Worm (Caenorhabditis elegans) whole organism, young adult: ENCODE data around the gene paml-1.

ENCODE experiments used
- B0019.2 ChIP-seq: fragments of 200-800 bp; sonication (Bioruptor generic); conservative IDR thresholded peaks from 2 replicates; pipeline ENCODE4 v1.3.6; 2022; ENCODE audit warnings: missing genetic modification reagents, missing genetic modification characterization, missing compliant biosample characterization
- B0035.1 ChIP-seq: sonication (generic microtip); optimal IDR thresholded peaks from 2 replicates; lab custom pipeline; 2016; ENCODE audit warnings: missing genetic modification characterization, mild to moderate bottlenecking, missing compliant biosample characterization, missing genotype, missing genetic modification reagents
- B0336.3 ChIP-seq: fragments of 200-800 bp; sonication (Bioruptor generic); IDR thresholded peaks from 2 replicates; pipeline ENCODE4 v1.3.6; 2022; ENCODE audit warnings: missing genetic modification characterization, missing compliant biosample characterization
- D2030.7 ChIP-seq: fragments of 200-800 bp; sonication (Bioruptor generic); IDR thresholded peaks from 2 replicates; pipeline ENCODE4 v1.3.6; 2022; ENCODE audit warnings: missing genetic modification reagents, missing genetic modification characterization, missing compliant biosample characterization
- F10E7.11 ChIP-seq: sonication (generic microtip); optimal IDR thresholded peaks from 2 replicates; lab custom pipeline; 2017; ENCODE audit warnings: mild to moderate bottlenecking, missing genetic modification characterization, moderate library complexity, missing compliant biosample characterization
- F22D6.2 ChIP-seq: sonication (generic microtip); optimal IDR thresholded peaks from 2 replicates; lab custom pipeline; 2016; ENCODE audit warnings: mild to moderate bottlenecking, missing genetic modification characterization, missing compliant biosample characterization
- F23B12.7 ChIP-seq: sonication (generic microtip); optimal IDR thresholded peaks from 2 replicates; lab custom pipeline; 2017; ENCODE audit warnings: missing genetic modification characterization, mild to moderate bottlenecking, missing compliant biosample characterization, antibody characterized with exemption, moderate library complexity; ENCODE audit not compliant: insufficient read depth
- F39B2.1 ChIP-seq: fragments of 200-800 bp; sonication (Bioruptor generic); IDR thresholded peaks from 2 replicates; pipeline ENCODE4 v1.3.6; 2022; ENCODE audit warnings: missing genetic modification reagents, missing genetic modification characterization, missing compliant biosample characterization
- F55B11.4 ChIP-seq: sonication (generic microtip); optimal IDR thresholded peaks from 2 replicates; lab custom pipeline; 2016; ENCODE audit warnings: missing compliant biosample characterization, missing genetic modification characterization, borderline replicate concordance; ENCODE audit not compliant: insufficient read depth
- F57A8.1 ChIP-seq: fragments of 200-800 bp; sonication (Bioruptor generic); optimal IDR thresholded peaks from 2 replicates; lab custom pipeline; 2018; ENCODE audit warnings: mild to moderate bottlenecking, missing genetic modification characterization, moderate library complexity, missing compliant biosample characterization
- T26A5.8 ChIP-seq: sonication (generic microtip); optimal IDR thresholded peaks from 2 replicates; lab custom pipeline; 2016; ENCODE audit warnings: missing genetic modification characterization, missing compliant biosample characterization
- Y53F4B.3 ChIP-seq: fragments of 200-800 bp; sonication (Bioruptor generic); IDR thresholded peaks from 2 replicates; pipeline ENCODE4 v1.3.6; 2022; ENCODE audit warnings: missing genetic modification reagents, missing genetic modification characterization, missing compliant biosample characterization
- aptf-3 ChIP-seq: fragments of 200-800 bp; sonication (Bioruptor generic); IDR thresholded peaks from 2 replicates; pipeline ENCODE4 v1.3.6; 2022; ENCODE audit warnings: missing genetic modification characterization, missing compliant biosample characterization
- attf-3 ChIP-seq: fragments of 200-800 bp; sonication (Bioruptor generic); conservative IDR thresholded peaks from 2 replicates; pipeline ENCODE4 v1.3.6; 2022; ENCODE audit warnings: missing genetic modification reagents, missing genetic modification characterization, missing compliant biosample characterization
- attf-5 ChIP-seq: fragments of 200-800 bp; sonication (Bioruptor generic); optimal IDR thresholded peaks from 2 replicates; lab custom pipeline; 2018; ENCODE audit warnings: mild to moderate bottlenecking, missing genetic modification characterization, missing compliant biosample characterization
- cebp-1 ChIP-seq, 2 experiments: fragments of 200-800 bp in 1 of 2; sonication (Bioruptor generic) in 1 of 2; sonication (generic microtip) in 1 of 2; IDR thresholded peaks in 1 of 2; optimal IDR thresholded peaks in 1 of 2; 2 replicates each; pipeline versions ENCODE4 v1.3.6 to Lab custom; 2017 to 2022; ENCODE audit warnings: missing compliant biosample characterization in 2 of 2, missing genetic modification characterization in 2 of 2, mild to moderate bottlenecking in 1 of 2, missing genetic modification reagents in 1 of 2, moderate library complexity in 1 of 2
- die-1 ChIP-seq: sonication (generic microtip); optimal IDR thresholded peaks from 2 replicates; lab custom pipeline; 2016; ENCODE audit warnings: missing genotype, mild to moderate bottlenecking, missing genetic modification characterization, missing compliant biosample characterization
- dpff-1 ChIP-seq: sonication (generic microtip); optimal IDR thresholded peaks from 2 replicates; lab custom pipeline; 2017; ENCODE audit warnings: mild to moderate bottlenecking, missing genetic modification characterization, missing compliant biosample characterization
- dpl-1 ChIP-seq: fragments of 150-350 bp; optimal IDR thresholded peaks from 2 replicates; lab custom pipeline; 2014; ENCODE audit warnings: missing biosample characterization, missing genetic modification reagents, missing genetic modification characterization
- egl-44 ChIP-seq: fragments of 200-800 bp; sonication (Bioruptor generic); IDR thresholded peaks from 2 replicates; pipeline ENCODE4 v1.3.6; 2022; ENCODE audit warnings: missing genetic modification reagents, missing genetic modification characterization, missing compliant biosample characterization
- egrh-3 ChIP-seq: fragments of 200-800 bp; sonication (Bioruptor generic); IDR thresholded peaks from 2 replicates; pipeline ENCODE4 v1.3.6; 2022; ENCODE audit warnings: missing genetic modification reagents, missing genetic modification characterization, missing compliant biosample characterization
- ekl-4 ChIP-seq: fragments of 200-800 bp; sonication (Bioruptor generic); IDR thresholded peaks from 2 replicates; pipeline ENCODE4 v1.3.6; 2022; ENCODE audit warnings: missing genetic modification reagents, missing genetic modification characterization, missing compliant biosample characterization
- hmg-20 ChIP-seq: fragments of 200-800 bp; sonication (Bioruptor generic); IDR thresholded peaks from 2 replicates; pipeline ENCODE4 v1.3.6; 2022; ENCODE audit warnings: missing genetic modification reagents, missing genetic modification characterization, missing compliant biosample characterization
- lin-35 ChIP-seq, 3 experiments: fragments of 150-350 bp in 2 of 3; sonication (generic microtip) in 1 of 3; optimal IDR thresholded peaks; 2 replicates each; lab custom pipeline; 2014 to 2018; ENCODE audit warnings: missing biosample characterization in 3 of 3, missing genetic modification characterization in 3 of 3, missing genetic modification reagents in 3 of 3
- madf-10 ChIP-seq: sonication (generic microtip); optimal IDR thresholded peaks from 2 replicates; lab custom pipeline; 2016; ENCODE audit warnings: mild to moderate bottlenecking, missing genetic modification characterization, missing compliant biosample characterization
- mcd-1 ChIP-seq: fragments of 200-800 bp; sonication (Bioruptor generic); IDR thresholded peaks from 2 replicates; pipeline ENCODE4 v1.3.6; 2022; ENCODE audit warnings: missing genetic modification reagents, missing genetic modification characterization, missing compliant biosample characterization
- mel-28 ChIP-seq: sonication (generic microtip); optimal IDR thresholded peaks from 2 replicates; lab custom pipeline; 2016; ENCODE audit warnings: borderline replicate concordance, mild to moderate bottlenecking, missing genetic modification characterization, missing compliant biosample characterization
- mes-4 ChIP-seq: sonication (generic microtip); optimal IDR thresholded peaks from 2 replicates; lab custom pipeline; 2016; ENCODE audit warnings: missing genotype, missing genetic modification characterization, missing compliant biosample characterization
- nfya-1 ChIP-seq: sonication (generic microtip); optimal IDR thresholded peaks from 2 replicates; lab custom pipeline; 2017; ENCODE audit warnings: antibody characterized with exemption, missing compliant biosample characterization, missing genetic modification characterization, borderline replicate concordance; ENCODE audit not compliant: insufficient read depth
- nfya-2 ChIP-seq: fragments of 200-800 bp; sonication (Bioruptor generic); IDR thresholded peaks from 2 replicates; pipeline ENCODE4 v1.3.6; 2022; ENCODE audit warnings: missing genetic modification reagents, missing genetic modification characterization, missing compliant biosample characterization
- rcor-1 ChIP-seq: fragments of 200-800 bp; sonication (Bioruptor generic); IDR thresholded peaks from 2 replicates; pipeline ENCODE4 v1.3.6; 2022; ENCODE audit warnings: missing genetic modification reagents, missing genetic modification characterization, missing compliant biosample characterization
- rpc-1 ChIP-seq, 2 experiments: fragments of 150-350 bp in 1 of 2; sonication (generic microtip) in 1 of 2; optimal IDR thresholded peaks; 2 replicates each; lab custom pipeline; 2014 to 2018; ENCODE audit warnings: missing biosample characterization in 1 of 2, missing genetic modification characterization in 1 of 2, missing genetic modification reagents in 1 of 2, missing genotype in 1 of 2
- sdz-38 ChIP-seq: sonication (generic microtip); optimal IDR thresholded peaks from 2 replicates; lab custom pipeline; 2016; ENCODE audit warnings: missing genotype, missing genetic modification characterization, missing compliant biosample characterization
- snpc-4 ChIP-seq, 5 experiments: fragments of 150-350 bp in 1 of 5; sonication (generic microtip) in 4 of 5; optimal IDR thresholded peaks; 2 replicates each; lab custom pipeline; 2014 to 2018; ENCODE audit warnings: missing genetic modification characterization in 5 of 5, missing biosample characterization in 3 of 5, antibody characterized with exemption in 2 of 5, mild to moderate bottlenecking in 2 of 5, missing compliant biosample characterization in 2 of 5, missing genotype in 2 of 5, moderate library complexity in 2 of 5, missing genetic modification reagents in 1 of 5
- somi-1 ChIP-seq: fragments of 200-800 bp; sonication (Bioruptor generic); optimal IDR thresholded peaks from 2 replicates; lab custom pipeline; 2018; ENCODE audit warnings: mild to moderate bottlenecking, missing genetic modification characterization, missing compliant biosample characterization
- tbx-9 ChIP-seq: sonication (generic microtip); optimal IDR thresholded peaks from 2 replicates; lab custom pipeline; 2016; ENCODE audit warnings: borderline replicate concordance, missing genetic modification characterization, inconsistent platforms, missing compliant biosample characterization
- zim-3 ChIP-seq: sonication (generic microtip); optimal IDR thresholded peaks from 2 replicates; lab custom pipeline; 2017; ENCODE audit warnings: mild to moderate bottlenecking, missing genetic modification characterization, moderate library complexity, missing compliant biosample characterization
- ztf-18 ChIP-seq: sonication (generic microtip); optimal IDR thresholded peaks from 2 replicates; lab custom pipeline; 2016; ENCODE audit warnings: missing genotype, mild to moderate bottlenecking, missing genetic modification characterization, missing compliant biosample characterization
- ztf-28 ChIP-seq: fragments of 200-800 bp; sonication (Bioruptor generic); IDR thresholded peaks from 2 replicates; pipeline ENCODE4 v1.3.6; 2022; ENCODE audit warnings: missing genetic modification reagents, missing genetic modification characterization, missing compliant biosample characterization
- ztf-3 ChIP-seq: fragments of 200-800 bp; sonication (Bioruptor generic); optimal IDR thresholded peaks from 2 replicates; lab custom pipeline; 2018; ENCODE audit warnings: mild to moderate bottlenecking, missing genetic modification characterization, missing compliant biosample characterization
- ztf-6 ChIP-seq: fragments of 200-800 bp; sonication (Bioruptor generic); IDR thresholded peaks from 2 replicates; pipeline ENCODE4 v1.3.6; 2022; ENCODE audit warnings: missing genetic modification reagents, missing genetic modification characterization, missing compliant biosample characterization

The paml-1 gene

DNA sequence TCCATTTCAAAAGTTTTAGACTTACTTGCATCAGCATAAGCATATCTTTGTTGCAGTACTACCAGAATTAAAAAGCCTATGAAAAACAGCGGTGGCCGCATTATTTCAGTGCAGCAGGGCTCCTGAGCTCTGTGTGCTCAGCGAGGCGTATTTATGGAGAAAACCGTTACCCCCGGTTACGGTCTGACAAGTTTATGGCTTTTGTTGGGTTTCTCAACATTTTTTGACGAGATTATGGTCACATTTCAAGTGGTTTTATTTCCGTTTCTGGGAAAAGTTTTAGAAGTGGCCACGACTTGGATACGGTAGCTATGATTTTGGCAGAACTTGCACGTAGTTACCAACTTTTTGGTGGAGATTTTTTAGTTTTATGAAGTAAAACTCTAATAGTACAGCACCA is at the start of gene paml-1:
Gene paml-1, minus strand, starts transcription at position 101 of the 400 bp plus-strand sequence.
- TF ChIP-seq attf-3 (GFP tag; lab: Robert Waterston, UW) (no peak), mel-28 (tag; lab: Kevin White, UChicago) (no peak), cebp-1 (GFP tag; IDR thresholded peaks at IDR 0.05; lab: Robert Waterston, UW) (no peak), cebp-1 (tag; optimal IDR thresholded peaks at IDR 0.05; lab: Kevin White, UChicago) (no peak), rcor-1 (GFP tag; lab: Robert Waterston, UW) (no peak), dpl-1 (no peak), lin-35 (GFP tag; optimal IDR thresholded peaks at IDR 0.05; lab: Kevin White, UChicago) (no peak), tbx-9 (no peak), B0019.2 (no peak), sdz-38 (tag; lab: Kevin White, UChicago) (no peak), zim-3 (tag; lab: Kevin White, UChicago) (no peak), nfya-1 (tag; lab: Kevin White, UChicago) (no peak), ekl-4 (GFP tag; lab: Robert Waterston, UW) (no peak)

- no peak for TF ChIP-seq somi-1 (GFP tag; lab: Kevin White, UChicago)
- no peak for TF ChIP-seq aptf-3 (GFP tag; lab: Robert Waterston, UW)
- TF ChIP-seq rcor-1 (GFP tag; lab: Robert Waterston, UW): no peak
- no peak for TF ChIP-seq attf-5 (GFP tag; lab: Kevin White, UChicago)
- no peak for TF ChIP-seq B0336.3 (GFP tag; lab: Robert Waterston, UW)
- no peak for TF ChIP-seq snpc-4 (GFP tag; optimal IDR thresholded peaks at IDR 0.05; lab: Kevin White, UChicago)
- TF ChIP-seq snpc-4 (tag; optimal IDR thresholded peaks at IDR 0.05; lab: Kevin White, UChicago): no peak
- no peak for TF ChIP-seq mes-4 (tag; lab: Kevin White, UChicago)
- no peak for TF ChIP-seq rpc-1 (optimal IDR thresholded peaks at IDR 0.05; lab: Kevin White, UChicago)
- no peak for TF ChIP-seq rpc-1 (tag; optimal IDR thresholded peaks at IDR 0.05; lab: Kevin White, UChicago)
- TF ChIP-seq egrh-3: no peak
- no peak for TF ChIP-seq mcd-1 (GFP tag; lab: Robert Waterston, UW)
- no peak for TF ChIP-seq ztf-6
- no peak for TF ChIP-seq D2030.7 (GFP tag; lab: Robert Waterston, UW)
- no peak for TF ChIP-seq Y53F4B.3 (GFP tag; lab: Robert Waterston, UW)
- no peak for TF ChIP-seq ztf-28 (GFP tag; lab: Robert Waterston, UW)
- TF ChIP-seq dpff-1 (tag; lab: Kevin White, UChicago): no peak
- TF ChIP-seq ztf-18: no peak
- TF ChIP-seq B0019.2: no peak
- TF ChIP-seq B0035.1: no peak
- TF ChIP-seq nfya-2 (GFP tag; lab: Robert Waterston, UW): no peak
- no peak for TF ChIP-seq madf-10
Measured at ce11 chrIII:10278826-10279225, 44.9 kb upstream of the paml-1 start, which contains the start of gene pad-2. pad-2 (plus strand) TSS chrIII:10279126.

DNA sequence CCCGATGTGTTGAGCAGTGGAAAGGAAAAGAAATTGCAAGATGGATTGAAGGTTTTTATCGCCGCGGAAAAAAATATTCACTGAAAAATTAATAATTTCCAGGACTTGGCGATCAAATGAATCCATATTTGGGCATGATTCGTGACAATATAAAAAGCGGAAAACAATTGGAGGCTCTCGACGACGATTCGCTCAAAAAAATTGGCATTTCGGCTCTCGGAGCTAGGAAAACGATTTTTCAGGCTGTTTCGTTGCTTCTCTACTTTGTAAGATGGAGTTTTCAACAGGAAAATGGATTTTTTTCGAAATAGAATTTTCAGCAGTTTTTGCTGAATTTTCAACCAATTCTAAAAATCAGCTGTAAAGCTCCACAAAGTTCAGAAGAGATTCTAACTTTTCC is 37.9 kb upstream of the paml-1 start:
- TF ChIP-seq F39B2.1 (no peak), F23B12.7 (tag; lab: Kevin White, UChicago) (no peak), F55B11.4 (no peak), dpff-1 (tag; lab: Kevin White, UChicago) (no peak), egl-44 (no peak), F22D6.2 (no peak), F10E7.11 (tag; lab: Kevin White, UChicago) (no peak), hmg-20 (GFP tag; lab: Robert Waterston, UW) (no peak), F57A8.1 (GFP tag; lab: Kevin White, UChicago) (no peak), ztf-3 (no peak), T26A5.8 (no peak), die-1 (tag; lab: Kevin White, UChicago) (no peak)
